Worm (Caenorhabditis elegans): ENCODE results near the gene mom-1.

DNA sequence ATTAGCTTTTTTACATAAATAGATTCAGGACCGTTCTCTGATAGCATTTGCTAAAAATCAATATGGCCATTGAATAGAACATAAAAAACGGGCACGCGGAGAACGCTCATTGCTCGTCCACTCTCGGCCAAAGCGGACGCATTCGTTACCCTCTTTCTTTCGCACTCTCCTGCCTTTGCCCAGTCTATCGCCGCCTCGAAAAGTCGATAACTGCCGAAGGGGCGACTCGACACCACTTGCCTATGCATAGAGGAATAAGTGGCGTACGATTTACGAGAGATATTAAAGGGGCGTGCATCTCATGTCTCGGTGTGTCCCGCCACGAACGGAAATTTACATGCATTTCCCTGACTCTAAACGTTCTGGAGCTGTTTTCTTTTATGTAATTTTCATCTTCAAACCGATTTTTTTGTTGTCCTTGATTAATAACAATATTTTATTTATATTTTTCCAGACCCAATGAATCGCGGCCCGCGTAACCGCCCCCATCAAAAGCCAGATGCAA, 29.7 kb upstream of the mom-1 start, which contains the start of gene W05H9.4:
- no peak for TF ChIP-seq elt-3 (tag; optimal IDR thresholded peaks at IDR 0.05)
- TF ChIP-seq blmp-1 (tag; optimal IDR thresholded peaks at IDR 0.05; ENCODE audit: insufficient read depth) = no peak
